Fruit fly (Drosophila melanogaster) S2 (cell line): Measurements from ENCODE around the gene Drice.

ENCODE experiments used
- CG8478 ChIP-seq: fragments of >200 bp; optimal IDR thresholded peaks from 2 replicates; lab custom pipeline; 2018
- CTCF ChIP-seq, 2 experiments: fragments of >200 bp; optimal IDR thresholded peaks; 2 replicates each; lab custom pipeline; 2018

DNA sequence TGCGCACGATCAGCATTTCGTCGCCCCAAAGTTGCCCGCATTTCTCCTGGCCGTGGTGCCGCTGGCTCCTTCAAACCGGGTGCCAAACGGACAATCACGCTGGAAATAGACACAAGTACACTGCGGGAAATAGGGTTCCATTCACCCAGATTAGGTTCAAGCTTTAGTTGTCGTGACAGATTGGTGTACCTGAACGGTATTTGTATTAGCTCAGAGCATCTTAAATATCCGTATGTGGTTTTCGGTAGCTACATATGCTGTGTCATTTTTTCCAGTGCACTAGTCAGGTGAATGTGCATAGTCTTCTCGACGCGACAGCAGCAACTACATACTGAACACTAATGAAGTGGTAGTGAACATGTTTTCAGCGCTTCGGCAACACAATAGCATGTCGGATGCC, 47.7 kb downstream of the Drice start:
- TF ChIP-seq CTCF (optimal IDR thresholded peaks at IDR 0.05; lab: Kevin White, UChicago) (no peak), CG8478 (lab: Kevin White, UChicago) (no peak)
